Worm (Caenorhabditis elegans): Measurements from ENCODE around the gene glit-1.

DNA sequence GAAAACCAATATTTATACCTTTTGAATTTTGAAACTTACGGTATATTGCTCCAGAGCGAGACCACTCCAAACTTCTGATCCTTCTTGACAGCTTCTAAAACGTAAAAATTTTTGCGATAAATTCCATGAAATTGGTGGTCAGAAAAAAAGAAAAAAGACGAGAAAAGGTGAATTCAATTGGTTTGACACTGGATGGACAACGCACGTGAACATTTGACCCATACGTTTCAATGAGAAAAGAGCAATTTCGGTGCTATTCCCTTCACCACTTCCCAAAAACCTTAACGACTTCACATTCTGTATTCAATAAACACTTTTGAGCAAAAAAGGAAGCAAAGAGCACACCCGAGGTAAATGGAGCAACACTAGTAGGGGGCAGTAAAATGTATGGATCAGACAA is 15.3 kb downstream of the glit-1 start, which contains the start of gene acc-3:
- no peak for TF ChIP-seq nhr-12 (tag; optimal IDR thresholded peaks at IDR 0.05)
- TF ChIP-seq elt-3 (tag; optimal IDR thresholded peaks at IDR 0.05) = no peak
- TF ChIP-seq unc-39 (tag; optimal IDR thresholded peaks at IDR 0.05) = no peak
- TF ChIP-seq jun-1 (tag; optimal IDR thresholded peaks at IDR 0.05) = no peak
- TF ChIP-seq egl-5 (tag; optimal IDR thresholded peaks at IDR 0.05) = no peak
- TF ChIP-seq lsy-12 (tag; optimal IDR thresholded peaks at IDR 0.05) = no peak
- TF ChIP-seq pha-4 (tag; optimal IDR thresholded peaks at IDR 0.05) = no peak
- no peak for TF ChIP-seq pqm-1 (tag; optimal IDR thresholded peaks at IDR 0.05)
